Worm (Caenorhabditis elegans) whole organism, mixed stage, embryonic: ENCODE data around the gene Y48A5A.3.

Source experiments
- blmp-1 ChIP-seq: fragments of 150-350 bp; optimal IDR thresholded peaks from 2 replicates; lab custom pipeline; 2014; ENCODE audit warnings: missing biosample characterization, missing genetic modification characterization
- elt-3 ChIP-seq: fragments of 150-350 bp; optimal IDR thresholded peaks from 2 replicates; lab custom pipeline; 2014; ENCODE audit warnings: missing biosample characterization, missing genetic modification characterization
- unc-39 ChIP-seq: fragments of 150-350 bp; optimal IDR thresholded peaks from 2 replicates; lab custom pipeline; 2014; ENCODE audit warnings: missing biosample characterization, missing genetic modification characterization
- unc-62 ChIP-seq: fragments of 150-350 bp; optimal IDR thresholded peaks from 2 replicates; lab custom pipeline; 2014; ENCODE audit warnings: missing biosample characterization, missing genetic modification reagents, missing genetic modification characterization

DNA sequence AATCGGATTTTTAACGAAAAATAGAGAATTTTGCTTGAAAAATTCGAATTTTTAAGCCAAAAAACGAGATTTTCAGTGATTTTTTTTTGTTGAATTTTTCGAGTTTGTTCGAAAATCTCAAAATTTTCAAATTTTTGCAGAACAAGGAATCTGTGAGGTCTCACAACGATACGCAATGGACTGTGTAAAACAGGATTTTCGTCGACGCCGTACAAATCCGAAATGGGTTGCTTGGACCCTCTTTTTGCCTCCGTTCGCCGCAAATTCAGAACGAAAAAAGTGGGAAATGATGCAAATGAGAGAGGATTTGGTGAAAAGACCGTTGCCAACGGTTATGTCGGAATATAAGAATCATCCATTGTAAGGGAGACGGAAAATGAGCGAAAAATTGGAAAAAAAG is 32.8 kb downstream of the Y48A5A.3 start:
- TF ChIP-seq elt-3 (tag; lab: Kevin White, UChicago) (no peak), unc-39 (tag; lab: Kevin White, UChicago) (no peak), unc-62 (GFP tag; lab: Kevin White, UChicago) (no peak), blmp-1 (tag; lab: Kevin White, UChicago) (no peak)
